Fruit fly (Drosophila melanogaster) whole organism, embryonic: ENCODE data around the gene roq.

Experiments
- B-H2 ChIP-seq: fragments of 200-800 bp; sonication (Bioruptor generic); optimal IDR thresholded peaks from 2 replicates; lab custom pipeline; 2018; ENCODE audit warnings: missing biosample characterization, mild to moderate bottlenecking, missing genetic modification characterization
- Bteb2 ChIP-seq: fragments of 200-800 bp; sonication (Bioruptor generic); optimal IDR thresholded peaks from 2 replicates; lab custom pipeline; 2016; ENCODE audit warnings: missing biosample characterization, missing genetic modification characterization
- CG10565 ChIP-seq: fragments of 200-800 bp; sonication (Bioruptor generic); optimal IDR thresholded peaks from 3 replicates; lab custom pipeline; 2016; ENCODE audit warnings: missing biosample characterization, mild to moderate bottlenecking, missing genetic modification characterization
- CG11560 ChIP-seq: fragments of 200-800 bp; sonication (Bioruptor generic); IDR thresholded peaks from 3 replicates; pipeline ENCODE4 v1.3.6; 2022; ENCODE audit warnings: missing biosample characterization, missing genetic modification characterization
- CG12219 ChIP-seq: fragments of 200-800 bp; sonication (Bioruptor generic); optimal IDR thresholded peaks from 3 replicates; lab custom pipeline; 2018; ENCODE audit warnings: missing biosample characterization, mild to moderate bottlenecking, missing genetic modification characterization
- CG13296 ChIP-seq: fragments of 200-800 bp; sonication (Bioruptor generic); optimal IDR thresholded peaks from 3 replicates; lab custom pipeline; 2018; ENCODE audit warnings: missing biosample characterization, mild to moderate bottlenecking, missing genetic modification characterization
- CG13424 ChIP-seq: fragments of 200-800 bp; sonication (Bioruptor generic); optimal IDR thresholded peaks from 2 replicates; lab custom pipeline; 2019; ENCODE audit warnings: missing biosample characterization, mild to moderate bottlenecking, missing genetic modification characterization, moderate library complexity
- CG14014 ChIP-seq: fragments of 200-800 bp; sonication (Bioruptor generic); IDR thresholded peaks from 2 replicates; pipeline ENCODE4 v1.3.6; 2022; ENCODE audit warnings: missing biosample characterization, missing genetic modification characterization
- CG15073 ChIP-seq: fragments of 200-800 bp; sonication (Bioruptor generic); optimal IDR thresholded peaks from 2 replicates; lab custom pipeline; 2016; ENCODE audit warnings: missing biosample characterization, missing genetic modification characterization
- CG1602 ChIP-seq: fragments of 200-800 bp; sonication (Bioruptor generic); optimal IDR thresholded peaks from 3 replicates; lab custom pipeline; 2016; ENCODE audit warnings: missing biosample characterization, missing genetic modification characterization
- CG2712 ChIP-seq: fragments of 200-800 bp; optimal IDR thresholded peaks from 3 replicates; lab custom pipeline; 2019; ENCODE audit warnings: missing biosample characterization, mild to moderate bottlenecking, missing genetic modification characterization, moderate library complexity
- CG30020 ChIP-seq: fragments of 200-800 bp; optimal IDR thresholded peaks from 2 replicates; lab custom pipeline; 2019; ENCODE audit warnings: missing biosample characterization, mild to moderate bottlenecking, missing genetic modification characterization, moderate library complexity
- CG30403 ChIP-seq: fragments of 200-800 bp; sonication (Bioruptor generic); optimal IDR thresholded peaks from 3 replicates; lab custom pipeline; 2016; ENCODE audit warnings: missing biosample characterization, missing genetic modification characterization
- CG33557 ChIP-seq: fragments of 200-800 bp; sonication (Bioruptor generic); optimal IDR thresholded peaks from 2 replicates; lab custom pipeline; 2019; ENCODE audit warnings: missing biosample characterization, mild to moderate bottlenecking, missing genetic modification characterization, moderate library complexity
- CG3995 ChIP-seq: fragments of 200-800 bp; sonication (Bioruptor generic); optimal IDR thresholded peaks from 3 replicates; lab custom pipeline; 2016; ENCODE audit warnings: missing biosample characterization, missing genetic modification characterization
- CG4617 ChIP-seq: fragments of 200-800 bp; sonication (Bioruptor generic); optimal IDR thresholded peaks from 3 replicates; lab custom pipeline; 2016; ENCODE audit warnings: missing biosample characterization, missing genetic modification characterization, borderline replicate concordance
- CG7372 ChIP-seq: fragments of 200-800 bp; sonication (Bioruptor generic); IDR thresholded peaks from 2 replicates; pipeline ENCODE4 v1.3.6; 2022; ENCODE audit warnings: missing biosample characterization, missing genetic modification characterization
- CG8290 ChIP-seq, 3 experiments: fragments of 200-800 bp; sonication (Bioruptor generic); optimal IDR thresholded peaks; 2 replicates each; lab custom pipeline; 2016 to 2019; ENCODE audit warnings: missing biosample characterization in 3 of 3, missing genetic modification characterization in 3 of 3, mild to moderate bottlenecking in 2 of 3, moderate library complexity in 1 of 3
- CG8478 ChIP-seq: fragments of >200 bp; optimal IDR thresholded peaks from 2 replicates; lab custom pipeline; 2018
- CG9727 ChIP-seq: fragments of 200-800 bp; sonication (Bioruptor generic); optimal IDR thresholded peaks from 3 replicates; lab custom pipeline; 2017; ENCODE audit warnings: missing biosample characterization, mild to moderate bottlenecking, missing genetic modification characterization
- D19A ChIP-seq: fragments of 200-800 bp; optimal IDR thresholded peaks from 3 replicates; lab custom pipeline; 2019; ENCODE audit warnings: missing biosample characterization, mild to moderate bottlenecking, missing genetic modification characterization, moderate library complexity
- Dbx ChIP-seq: fragments of 200-800 bp; sonication (Bioruptor generic); IDR thresholded peaks from 3 replicates; pipeline ENCODE4 v1.3.6; 2022; ENCODE audit warnings: missing biosample characterization, missing genetic modification characterization
- Eip74EF ChIP-seq, 2 experiments: fragments of 200-800 bp in 1 of 2; fragments of >200 bp in 1 of 2; sonication (Bioruptor generic) in 1 of 2; optimal IDR thresholded peaks; 2 replicates each; lab custom pipeline; 2017 to 2019; ENCODE audit warnings: missing biosample characterization in 2 of 2, missing genetic modification characterization in 2 of 2, mild to moderate bottlenecking in 1 of 2, moderate library complexity in 1 of 2
- Fer1 ChIP-seq: fragments of 200-800 bp; sonication (Bioruptor generic); optimal IDR thresholded peaks from 2 replicates; lab custom pipeline; 2017; ENCODE audit warnings: missing biosample characterization, mild to moderate bottlenecking, missing genetic modification characterization
- GATAe ChIP-seq: fragments of 200-800 bp; sonication (Bioruptor generic); conservative IDR thresholded peaks from 2 replicates; pipeline ENCODE4 v1.3.6; 2022; ENCODE audit warnings: missing biosample characterization, missing genetic modification characterization
- Gug ChIP-seq: fragments of 200-800 bp; sonication (Bioruptor generic); IDR thresholded peaks from 4 replicates; pipeline ENCODE4 v1.3.6; 2022; ENCODE audit warnings: missing biosample characterization, missing genetic modification characterization
- HLH3B ChIP-seq: fragments of 200-800 bp; sonication (Bioruptor generic); IDR thresholded peaks from 2 replicates; pipeline ENCODE4 v1.3.6; 2022; ENCODE audit warnings: missing biosample characterization, missing genetic modification characterization
- Lim3 ChIP-seq: fragments of 200-800 bp; sonication (Bioruptor generic); IDR thresholded peaks from 2 replicates; pipeline ENCODE4 v1.3.6; 2022; ENCODE audit warnings: missing biosample characterization, missing genetic modification characterization
- Mrtf ChIP-seq: fragments of 200-800 bp; sonication (Bioruptor generic); IDR thresholded peaks from 3 replicates; pipeline ENCODE4 v1.3.6; 2022; ENCODE audit warnings: missing biosample characterization, missing genetic modification characterization
- NC2β ChIP-seq: fragments of 200-800 bp; sonication (Bioruptor generic); optimal IDR thresholded peaks from 2 replicates; lab custom pipeline; 2016; ENCODE audit warnings: missing biosample characterization, missing genetic modification characterization
- NfI ChIP-seq: fragments of 200-800 bp; sonication (Bioruptor generic); optimal IDR thresholded peaks from 3 replicates; lab custom pipeline; 2018; ENCODE audit warnings: missing biosample characterization, mild to moderate bottlenecking, missing genetic modification characterization, moderate library complexity
- Stat92E ChIP-seq, 3 experiments: fragments of >200 bp in 2 of 3; fragments of 200-800 bp in 1 of 3; sonication (Bioruptor generic) in 1 of 3; optimal IDR thresholded peaks; 2 replicates each; lab custom pipeline; 2017 to 2019; ENCODE audit warnings: missing biosample characterization in 3 of 3, missing genetic modification characterization in 3 of 3, mild to moderate bottlenecking in 1 of 3, moderate library complexity in 1 of 3
- YL-1 ChIP-seq: fragments of 200-800 bp; sonication (Bioruptor generic); optimal IDR thresholded peaks from 3 replicates; lab custom pipeline; 2017; ENCODE audit warnings: missing biosample characterization, mild to moderate bottlenecking, missing genetic modification characterization
- ase ChIP-seq: fragments of 200-800 bp; sonication (Bioruptor generic); IDR thresholded peaks from 3 replicates; pipeline ENCODE4 v1.3.6; 2022; ENCODE audit warnings: missing biosample characterization, missing genetic modification characterization
- br ChIP-seq: fragments of >200 bp; optimal IDR thresholded peaks from 2 replicates; lab custom pipeline; 2017
- chinmo ChIP-seq: fragments of 200-800 bp; sonication (Bioruptor generic); IDR thresholded peaks from 4 replicates; pipeline ENCODE4 v1.3.6; 2022; ENCODE audit warnings: missing biosample characterization, missing genetic modification characterization; ENCODE audit not compliant: partially characterized antibody
- croc ChIP-seq: fragments of 200-800 bp; sonication (Bioruptor generic); conservative IDR thresholded peaks from 3 replicates; pipeline ENCODE4 v1.3.6; 2022; ENCODE audit warnings: missing biosample characterization, missing genetic modification characterization
- en ChIP-seq: fragments of 200-800 bp; sonication (Bioruptor generic); optimal IDR thresholded peaks from 2 replicates; lab custom pipeline; 2016; ENCODE audit warnings: missing biosample characterization, missing genetic modification characterization
- eve ChIP-seq, 2 experiments: fragments of >200 bp; optimal IDR thresholded peaks; 2 replicates each; lab custom pipeline; 2017; ENCODE audit warnings: missing biosample characterization in 2 of 2, missing genetic modification characterization in 2 of 2
- exex ChIP-seq: fragments of 200-800 bp; sonication (Bioruptor generic); optimal IDR thresholded peaks from 4 replicates; lab custom pipeline; 2018; ENCODE audit warnings: missing biosample characterization, mild to moderate bottlenecking, missing genetic modification characterization, moderate library complexity
- hth ChIP-seq: fragments of >200 bp; optimal IDR thresholded peaks from 2 replicates; lab custom pipeline; 2017; ENCODE audit warnings: inconsistent platforms
- inv ChIP-seq: fragments of 200-800 bp; sonication (Bioruptor generic); IDR thresholded peaks from 2 replicates; pipeline ENCODE4 v1.3.6; 2022; ENCODE audit warnings: missing biosample characterization, missing genetic modification characterization; ENCODE audit not compliant: partially characterized antibody
- jigr1 ChIP-seq: fragments of 200-800 bp; sonication (Bioruptor generic); IDR thresholded peaks from 3 replicates; pipeline ENCODE4 v1.3.6; 2022; ENCODE audit warnings: missing biosample characterization, missing genetic modification characterization
- kay ChIP-seq: fragments of 200-800 bp; sonication (Bioruptor generic); optimal IDR thresholded peaks from 2 replicates; lab custom pipeline; 2016; ENCODE audit warnings: missing biosample characterization, missing genetic modification characterization
- kni ChIP-seq: fragments of 200-800 bp; sonication (Bioruptor generic); optimal IDR thresholded peaks from 3 replicates; lab custom pipeline; 2017; ENCODE audit warnings: mild to moderate bottlenecking, missing biosample characterization, missing genetic modification reagents, missing genetic modification characterization
- nau ChIP-seq: fragments of 200-800 bp; sonication (Bioruptor generic); optimal IDR thresholded peaks from 3 replicates; lab custom pipeline; 2017; ENCODE audit warnings: missing biosample characterization, mild to moderate bottlenecking, missing genetic modification characterization, missing genetic modification reagents
- nmo ChIP-seq: fragments of 200-800 bp; sonication (Bioruptor generic); optimal IDR thresholded peaks from 2 replicates; lab custom pipeline; 2018; ENCODE audit warnings: missing biosample characterization, mild to moderate bottlenecking, missing genetic modification characterization, moderate library complexity
- slou ChIP-seq: fragments of 200-800 bp; sonication (Bioruptor generic); optimal IDR thresholded peaks from 3 replicates; lab custom pipeline; 2016; ENCODE audit warnings: missing biosample characterization, missing genetic modification characterization
- tll ChIP-seq, 2 experiments: fragments of 200-800 bp in 1 of 2; fragments of >200 bp in 1 of 2; sonication (Bioruptor generic) in 1 of 2; optimal IDR thresholded peaks; 2 replicates each; lab custom pipeline; 2017 to 2019; ENCODE audit warnings: missing biosample characterization in 2 of 2, missing genetic modification characterization in 2 of 2, mild to moderate bottlenecking in 1 of 2, moderate library complexity in 1 of 2
- toy ChIP-seq: fragments of 200-800 bp; sonication (Bioruptor generic); IDR thresholded peaks from 2 replicates; pipeline ENCODE4 v1.3.6; 2022; ENCODE audit warnings: missing biosample characterization, missing genetic modification characterization

Gene roq

DNA sequence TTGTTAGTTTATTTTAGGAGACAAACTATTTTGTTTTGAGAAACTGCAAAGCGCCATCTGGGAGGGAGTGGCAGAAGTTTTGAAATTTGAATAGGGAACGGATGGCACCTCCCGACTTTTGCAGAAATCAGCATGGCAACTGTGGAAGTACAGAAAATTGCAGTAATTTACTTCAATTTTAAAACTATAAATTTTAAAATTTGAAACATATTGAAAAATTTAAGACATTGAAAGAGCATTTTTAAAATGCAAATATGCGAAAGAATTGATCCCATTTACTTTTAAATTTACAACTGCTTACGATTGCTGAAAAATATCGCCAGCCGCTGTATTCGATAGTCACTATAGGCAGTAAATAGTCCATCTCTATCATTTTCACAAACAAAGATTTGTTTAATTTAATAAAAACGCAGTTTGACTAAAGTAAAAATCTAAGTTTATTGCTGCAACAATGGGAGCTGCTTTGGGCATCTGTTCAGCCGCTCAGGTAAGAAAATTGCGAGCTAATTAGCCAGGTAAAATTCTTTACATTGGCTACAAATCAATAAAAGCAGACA, 34.1 kb upstream of the roq start, which contains the start of gene Serinc (continued):
- TF ChIP-seq CG9727 (GFP tag; lab: Kevin White, UChicago) (peak; percentile 68), Lim3 (GFP tag; lab: Robert Waterston, UW) (no peak), B-H2 (GFP tag; lab: Kevin White, UChicago) (peak; percentile 59), CG11560 (tag; lab: Robert Waterston, UW) (peak; percentile 67; the same call in 2 of the 3 replicates), NfI (GFP tag; lab: Kevin White, UChicago) (peak; percentile 54), Mrtf (no peak), CG4617 (peak; percentile 91), CG12219 (no peak), inv (GFP tag; lab: Robert Waterston, UW) (peak; percentile 97), slou (peak; percentile 0), Eip74EF (GFP tag; optimal IDR thresholded peaks at IDR 0.05; lab: Kevin White, UChicago) (no peak), CG10565 (no peak), D19A (tag; lab: Kevin White, UChicago) (no peak), CG8290 (GFP tag; optimal IDR thresholded peaks at IDR 0.05; lab: Kevin White, UChicago) (peak; percentile 66), CG8290 (tag; optimal IDR thresholded peaks at IDR 0.05; lab: Kevin White, UChicago) (no peak), CG14014 (peak; percentile 42; the same call in 1 of the 2 replicates), en (no peak), croc (GFP tag; lab: Robert Waterston, UW) (peak; percentile 30; the same call in 1 of the 3 replicates), exex (tag; lab: Kevin White, UChicago) (peak; percentile 15), Dbx (GFP tag; lab: Robert Waterston, UW) (peak; percentile 76), Bteb2 (GFP tag; lab: Kevin White, UChicago) (peak; percentile 40), CG3995 (GFP tag; lab: Kevin White, UChicago) (peak; percentile 92), ase (GFP tag; lab: Robert Waterston, UW) (0 out of 3 replicates have a peak, but pooled peaks have one; percentile 17), hth (lab: Kevin White, UChicago) (no peak), NC2β (GFP tag; lab: Kevin White, UChicago) (peak; percentile 13), kni (peak; percentile 24), CG2712 (tag; lab: Kevin White, UChicago) (peak; percentile 64), CG15073 (GFP tag; lab: Kevin White, UChicago) (no peak), chinmo (GFP tag; lab: Robert Waterston, UW) (peak; percentile 92; the same call in 3 of the 4 replicates), tll (GFP tag; optimal IDR thresholded peaks at IDR 0.05; lab: Kevin White, UChicago) (no peak), CG13296 (peak; percentile 35), CG13424 (tag; lab: Kevin White, UChicago) (peak; percentile 71), kay (GFP tag; lab: Kevin White, UChicago) (no peak), CG1602 (GFP tag; lab: Kevin White, UChicago) (no peak), GATAe (GFP tag; lab: Robert Waterston, UW) (no peak), nau (GFP tag; lab: Kevin White, UChicago) (no peak), Gug (GFP tag; lab: Robert Waterston, UW) (peak; percentile 20; the same call in 1 of the 4 replicates), Stat92E (GFP tag; optimal IDR thresholded peaks at IDR 0.05; lab: Kevin White, UChicago) (peak in 1 of 3 experiments; percentile 57), nmo (GFP tag; lab: Kevin White, UChicago) (peak; percentile 80), jigr1 (GFP tag; lab: Robert Waterston, UW) (no peak; the same call in 2 of the 3 replicates), eve (GFP tag; optimal IDR thresholded peaks at IDR 0.05; lab: Kevin White, UChicago) (no peak), br (lab: Kevin White, UChicago) (no peak), Fer1 (peak; percentile 47), HLH3B (GFP tag; lab: Robert Waterston, UW) (0 out of 2 replicates have a peak, but pooled peaks have one; percentile 14), CG30020 (tag; lab: Kevin White, UChicago) (peak; percentile 71), toy (GFP tag; lab: Robert Waterston, UW) (no peak), YL-1 (peak; percentile 81), CG30403 (GFP tag; lab: Kevin White, UChicago) (peak; percentile 70), CG8478 (no peak), CG33557 (GFP tag; lab: Kevin White, UChicago) (peak; percentile 42), CG7372 (0 out of 2 replicates have a peak, but pooled peaks have one; percentile 28)
